Fruit fly (Drosophila melanogaster) whole organism, embryonic: Measurements from ENCODE around the gene CG45544.

ENCODE experiments used
- ATbp ChIP-seq: fragments of 200-800 bp; sonication (Bioruptor generic); optimal IDR thresholded peaks from 2 replicates; lab custom pipeline; 2017; ENCODE audit warnings: missing biosample characterization, mild to moderate bottlenecking, missing genetic modification characterization, missing genetic modification reagents
- Atf-2 ChIP-seq: fragments of 200-800 bp; sonication (Bioruptor generic); optimal IDR thresholded peaks from 2 replicates; lab custom pipeline; 2016; ENCODE audit warnings: missing biosample characterization, missing genetic modification characterization
- CG10267 ChIP-seq: fragments of 200-800 bp; sonication (Bioruptor generic); optimal IDR thresholded peaks from 2 replicates; lab custom pipeline; 2018; ENCODE audit warnings: missing biosample characterization, mild to moderate bottlenecking, missing genetic modification characterization, moderate library complexity
- CG10654 ChIP-seq: fragments of 200-800 bp; sonication (Bioruptor generic); optimal IDR thresholded peaks from 2 replicates; lab custom pipeline; 2016; ENCODE audit warnings: missing biosample characterization, missing genetic modification characterization
- CG10979 ChIP-seq: fragments of 200-800 bp; sonication (Bioruptor generic); optimal IDR thresholded peaks from 2 replicates; lab custom pipeline; 2018; ENCODE audit warnings: missing biosample characterization, mild to moderate bottlenecking, missing genetic modification characterization, moderate library complexity
- CG12104 ChIP-seq: fragments of 200-800 bp; sonication (Bioruptor generic); optimal IDR thresholded peaks from 3 replicates; lab custom pipeline; 2016; ENCODE audit warnings: missing biosample characterization, missing genetic modification characterization
- CG12219 ChIP-seq: fragments of 200-800 bp; sonication (Bioruptor generic); optimal IDR thresholded peaks from 3 replicates; lab custom pipeline; 2018; ENCODE audit warnings: missing biosample characterization, mild to moderate bottlenecking, missing genetic modification characterization
- CG12391 ChIP-seq: fragments of 200-800 bp; sonication (Bioruptor generic); optimal IDR thresholded peaks from 3 replicates; lab custom pipeline; 2018; ENCODE audit warnings: missing biosample characterization, mild to moderate bottlenecking, missing genetic modification characterization, moderate library complexity
- CG12942 ChIP-seq: fragments of 200-800 bp; sonication (Bioruptor generic); optimal IDR thresholded peaks from 3 replicates; lab custom pipeline; 2016; ENCODE audit warnings: missing biosample characterization, missing genetic modification characterization
- CG14667 ChIP-seq: fragments of 200-800 bp; sonication (Bioruptor generic); IDR thresholded peaks from 2 replicates; pipeline ENCODE4 v1.3.6; 2022; ENCODE audit warnings: missing biosample characterization, missing genetic modification characterization
- CG14860 ChIP-seq: fragments of 200-800 bp; sonication (Bioruptor generic); IDR thresholded peaks from 3 replicates; pipeline ENCODE4 v1.3.6; 2022; ENCODE audit warnings: missing biosample characterization, missing genetic modification characterization; ENCODE audit not compliant: partially characterized antibody
- CG1603 ChIP-seq: fragments of 200-800 bp; sonication (Bioruptor generic); optimal IDR thresholded peaks from 2 replicates; lab custom pipeline; 2019; ENCODE audit warnings: missing biosample characterization, mild to moderate bottlenecking, missing genetic modification characterization, moderate library complexity
- CG18011 ChIP-seq: fragments of 200-800 bp; sonication (Bioruptor generic); optimal IDR thresholded peaks from 2 replicates; lab custom pipeline; 2017; ENCODE audit warnings: missing biosample characterization, missing genetic modification characterization, mild to moderate bottlenecking, moderate library complexity, missing genotype
- CG2129 ChIP-seq: fragments of 200-800 bp; sonication (Bioruptor generic); IDR thresholded peaks from 2 replicates; pipeline ENCODE4 v1.3.6; 2022; ENCODE audit warnings: missing biosample characterization, missing genetic modification characterization; ENCODE audit not compliant: partially characterized antibody
- CG3163 ChIP-seq: fragments of 200-800 bp; sonication (Bioruptor generic); optimal IDR thresholded peaks from 3 replicates; lab custom pipeline; 2016; ENCODE audit warnings: missing biosample characterization, missing genetic modification characterization
- CG4820 ChIP-seq: fragments of 200-800 bp; sonication (Bioruptor generic); optimal IDR thresholded peaks from 3 replicates; lab custom pipeline; 2016; ENCODE audit warnings: missing biosample characterization, missing genetic modification characterization
- CG6689 ChIP-seq: fragments of 200-800 bp; sonication (Bioruptor generic); IDR thresholded peaks from 2 replicates; pipeline ENCODE4 v1.3.6; 2022; ENCODE audit warnings: missing biosample characterization, missing genetic modification characterization
- CG6765 ChIP-seq: fragments of 200-800 bp; sonication (Bioruptor generic); optimal IDR thresholded peaks from 3 replicates; lab custom pipeline; 2017; ENCODE audit warnings: missing biosample characterization, mild to moderate bottlenecking, missing genetic modification characterization
- CG7556 ChIP-seq: fragments of 200-800 bp; sonication (Bioruptor generic); optimal IDR thresholded peaks from 2 replicates; lab custom pipeline; 2017; ENCODE audit warnings: missing biosample characterization, mild to moderate bottlenecking, missing genetic modification characterization
- CG7963 ChIP-seq: fragments of 200-800 bp; sonication (Bioruptor generic); IDR thresholded peaks from 3 replicates; pipeline ENCODE4 v1.3.6; 2022; ENCODE audit warnings: missing biosample characterization, missing genetic modification characterization; ENCODE audit not compliant: partially characterized antibody
- CG8089 ChIP-seq: fragments of 200-800 bp; sonication (Bioruptor generic); optimal IDR thresholded peaks from 3 replicates; lab custom pipeline; 2016; ENCODE audit warnings: missing biosample characterization, missing genetic modification characterization
- CrebB ChIP-seq: fragments of 200-800 bp; sonication (Bioruptor generic); optimal IDR thresholded peaks from 3 replicates; lab custom pipeline; 2018; ENCODE audit warnings: missing biosample characterization, mild to moderate bottlenecking, missing genetic modification characterization
- D19A ChIP-seq: fragments of 200-800 bp; optimal IDR thresholded peaks from 3 replicates; lab custom pipeline; 2019; ENCODE audit warnings: missing biosample characterization, mild to moderate bottlenecking, missing genetic modification characterization, moderate library complexity
- Dip2 ChIP-seq: fragments of 200-800 bp; sonication (Bioruptor generic); IDR thresholded peaks from 2 replicates; pipeline ENCODE4 v1.3.6; 2022; ENCODE audit warnings: missing biosample characterization, missing genetic modification characterization
- Ets65A ChIP-seq: fragments of 200-800 bp; sonication (Bioruptor generic); peaks from one replicate; lab custom pipeline; 2016; ENCODE audit warnings: missing biosample characterization, missing genetic modification characterization
- HHEX ChIP-seq: fragments of 200-800 bp; sonication (Bioruptor generic); optimal IDR thresholded peaks from 3 replicates; lab custom pipeline; 2017; ENCODE audit warnings: missing biosample characterization, mild to moderate bottlenecking, missing genetic modification characterization, missing genetic modification reagents
- HLHmδ ChIP-seq: fragments of 200-800 bp; sonication (Bioruptor generic); optimal IDR thresholded peaks from 2 replicates; lab custom pipeline; 2018; ENCODE audit warnings: missing biosample characterization, mild to moderate bottlenecking, missing genetic modification characterization, moderate library complexity
- Hsf ChIP-seq: fragments of 200-800 bp; sonication (Bioruptor generic); optimal IDR thresholded peaks from 3 replicates; lab custom pipeline; 2016; ENCODE audit warnings: missing biosample characterization, missing genetic modification characterization
- Jarid2 ChIP-seq: fragments of 200-800 bp; sonication (Bioruptor generic); optimal IDR thresholded peaks from 3 replicates; lab custom pipeline; 2017; ENCODE audit warnings: mild to moderate bottlenecking, missing biosample characterization, missing genetic modification reagents, missing genetic modification characterization
- Kr ChIP-seq: fragments of 200-800 bp; sonication (Bioruptor generic); optimal IDR thresholded peaks from 2 replicates; lab custom pipeline; 2017; ENCODE audit warnings: missing biosample characterization, mild to moderate bottlenecking, missing genetic modification characterization
- NC2β ChIP-seq: fragments of 200-800 bp; sonication (Bioruptor generic); optimal IDR thresholded peaks from 2 replicates; lab custom pipeline; 2016; ENCODE audit warnings: missing biosample characterization, missing genetic modification characterization
- PHDP ChIP-seq: fragments of 200-800 bp; sonication (Bioruptor generic); optimal IDR thresholded peaks from 3 replicates; lab custom pipeline; 2018; ENCODE audit warnings: missing biosample characterization, mild to moderate bottlenecking, missing genetic modification characterization, moderate library complexity
- Spps ChIP-seq: fragments of 200-800 bp; sonication (Bioruptor generic); optimal IDR thresholded peaks from 2 replicates; lab custom pipeline; 2018; ENCODE audit warnings: missing biosample characterization, mild to moderate bottlenecking, missing genetic modification characterization
- Usf ChIP-seq: fragments of 200-800 bp; sonication (Bioruptor generic); optimal IDR thresholded peaks from 2 replicates; lab custom pipeline; 2017; ENCODE audit warnings: missing genotype, missing biosample characterization, missing genetic modification characterization
- ara ChIP-seq: fragments of 200-800 bp; sonication (Bioruptor generic); IDR thresholded peaks from 2 replicates; pipeline ENCODE4 v1.3.6; 2022; ENCODE audit warnings: missing biosample characterization, missing genetic modification characterization
- ato ChIP-seq: fragments of 200-800 bp; sonication (Bioruptor generic); IDR thresholded peaks from 2 replicates; pipeline ENCODE4 v1.3.6; 2022; ENCODE audit warnings: missing biosample characterization, missing genetic modification characterization; ENCODE audit not compliant: partially characterized antibody
- btn ChIP-seq: fragments of 200-800 bp; sonication (Bioruptor generic); optimal IDR thresholded peaks from 2 replicates; lab custom pipeline; 2016; ENCODE audit warnings: missing biosample characterization, missing genetic modification characterization
- crc ChIP-seq: fragments of 200-800 bp; sonication (Bioruptor generic); optimal IDR thresholded peaks from 2 replicates; lab custom pipeline; 2016; ENCODE audit warnings: missing biosample characterization, missing genetic modification characterization
- dan ChIP-seq: fragments of 200-800 bp; sonication (Bioruptor generic); IDR thresholded peaks from 2 replicates; pipeline ENCODE4 v1.3.6; 2022; ENCODE audit warnings: missing biosample characterization, missing genetic modification characterization
- exex ChIP-seq: fragments of 200-800 bp; sonication (Bioruptor generic); optimal IDR thresholded peaks from 4 replicates; lab custom pipeline; 2018; ENCODE audit warnings: missing biosample characterization, mild to moderate bottlenecking, missing genetic modification characterization, moderate library complexity
- fd96Cb ChIP-seq: fragments of 200-800 bp; sonication (Bioruptor generic); optimal IDR thresholded peaks from 2 replicates; lab custom pipeline; 2018; ENCODE audit warnings: missing biosample characterization, mild to moderate bottlenecking, missing genetic modification characterization, moderate library complexity
- fu2 ChIP-seq: fragments of 200-800 bp; sonication (Bioruptor generic); optimal IDR thresholded peaks from 2 replicates; lab custom pipeline; 2016; ENCODE audit warnings: missing biosample characterization, missing genetic modification characterization
- gce ChIP-seq: fragments of 200-800 bp; sonication (Bioruptor generic); IDR thresholded peaks from 3 replicates; pipeline ENCODE4 v1.3.6; 2022; ENCODE audit warnings: missing biosample characterization, missing genetic modification characterization
- nau ChIP-seq: fragments of 200-800 bp; sonication (Bioruptor generic); optimal IDR thresholded peaks from 3 replicates; lab custom pipeline; 2017; ENCODE audit warnings: missing biosample characterization, mild to moderate bottlenecking, missing genetic modification characterization, missing genetic modification reagents
- nerfin-1 ChIP-seq: fragments of 200-800 bp; sonication (Bioruptor generic); optimal IDR thresholded peaks from 3 replicates; lab custom pipeline; 2019; ENCODE audit warnings: missing biosample characterization, mild to moderate bottlenecking, missing genetic modification characterization, moderate library complexity
- nom ChIP-seq: fragments of 200-800 bp; sonication (Bioruptor generic); optimal IDR thresholded peaks from 2 replicates; lab custom pipeline; 2017; ENCODE audit warnings: missing biosample characterization, missing genetic modification characterization, mild to moderate bottlenecking, moderate library complexity, missing genetic modification reagents
- onecut ChIP-seq: fragments of 200-800 bp; sonication (Bioruptor generic); IDR thresholded peaks from 2 replicates; pipeline ENCODE4 v1.3.6; 2022; ENCODE audit warnings: missing biosample characterization, missing genetic modification characterization
- psq ChIP-seq: fragments of 200-800 bp; sonication (Bioruptor generic); optimal IDR thresholded peaks from 2 replicates; lab custom pipeline; 2017; ENCODE audit warnings: missing biosample characterization, missing genetic modification characterization
- pum ChIP-seq: fragments of 200-800 bp; sonication (Bioruptor generic); optimal IDR thresholded peaks from 2 replicates; lab custom pipeline; 2016; ENCODE audit warnings: missing biosample characterization, missing genetic modification characterization
- z ChIP-seq: fragments of 200-800 bp; sonication (Bioruptor generic); IDR thresholded peaks from 3 replicates; pipeline ENCODE4 v1.3.6; 2022; ENCODE audit warnings: missing biosample characterization, missing genetic modification characterization
- zen ChIP-seq: fragments of 200-800 bp; sonication (Bioruptor generic); optimal IDR thresholded peaks from 3 replicates; lab custom pipeline; 2018; ENCODE audit warnings: missing biosample characterization, mild to moderate bottlenecking, missing genetic modification characterization, moderate library complexity

Gene CG45544

dm6 chr3R:29277009-29277408 lies 20.7 kb downstream of the CG45544 start:
- no peak for TF ChIP-seq CrebB (tag; lab: Kevin White, UChicago)
- TF ChIP-seq onecut (GFP tag; lab: Robert Waterston, UW), result no peak
- TF ChIP-seq Usf (GFP tag; lab: Kevin White, UChicago), result no peak
- TF ChIP-seq CG10267, result peak; percentile 7
- peak; percentile 34 for TF ChIP-seq CG12391 (tag; lab: Kevin White, UChicago)
- TF ChIP-seq HHEX (GFP tag; lab: Kevin White, UChicago), result no peak
- no peak for TF ChIP-seq pum
- no peak for TF ChIP-seq ATbp (GFP tag; lab: Kevin White, UChicago)
- peak; percentile 56; the same call in 1 of the 2 replicates for TF ChIP-seq ara (GFP tag; lab: Robert Waterston, UW)
- no peak for TF ChIP-seq CG14667
- no peak for TF ChIP-seq CG12942 (GFP tag; lab: Kevin White, UChicago)
- no peak for TF ChIP-seq CG18011
- TF ChIP-seq ato (GFP tag; lab: Robert Waterston, UW), result no peak
- no peak for TF ChIP-seq fu2
- TF ChIP-seq CG8089 (GFP tag; lab: Kevin White, UChicago), result peak; percentile 35
- TF ChIP-seq btn, result no peak
- TF ChIP-seq psq (GFP tag; lab: Kevin White, UChicago), result no peak
- TF ChIP-seq CG12104 (GFP tag; lab: Kevin White, UChicago), result no peak
- peak; percentile 22 for TF ChIP-seq Ets65A
- TF ChIP-seq nerfin-1, result no peak
- TF ChIP-seq CG10979, result peak; percentile 48
- TF ChIP-seq fd96Cb (tag; lab: Kevin White, UChicago), result peak; percentile 8
- no peak for TF ChIP-seq CG7556 (GFP tag; lab: Kevin White, UChicago)
- TF ChIP-seq z (GFP tag; lab: Robert Waterston, UW), result no peak
- TF ChIP-seq CG4820 (GFP tag; lab: Kevin White, UChicago), result peak; percentile 24
- TF ChIP-seq dan (GFP tag; lab: Robert Waterston, UW), result no peak
- no peak for TF ChIP-seq CG6765 (GFP tag; lab: Kevin White, UChicago)
- no peak for TF ChIP-seq PHDP
- TF ChIP-seq CG1603 (tag; lab: Kevin White, UChicago), result peak; percentile 72
- TF ChIP-seq Spps (tag; lab: Kevin White, UChicago), result peak; percentile 7
- peak; percentile 47 for TF ChIP-seq zen (tag; lab: Kevin White, UChicago)
- no peak for TF ChIP-seq HLHmδ (GFP tag; lab: Kevin White, UChicago)
- TF ChIP-seq CG14860, result no peak
- TF ChIP-seq exex (tag; lab: Kevin White, UChicago), result no peak
- peak; percentile 47 for TF ChIP-seq Atf-2 (GFP tag; lab: Kevin White, UChicago)
- TF ChIP-seq Dip2 (GFP tag; lab: Robert Waterston, UW), result no peak
- no peak for TF ChIP-seq nau (GFP tag; lab: Kevin White, UChicago)
- no peak for TF ChIP-seq Jarid2 (GFP tag; lab: Kevin White, UChicago)
- TF ChIP-seq Hsf (GFP tag; lab: Kevin White, UChicago), result peak; percentile 25
- no peak for TF ChIP-seq gce (GFP tag; lab: Robert Waterston, UW)
- TF ChIP-seq CG2129, result no peak
- TF ChIP-seq D19A (tag; lab: Kevin White, UChicago), result no peak
- peak; percentile 0 for TF ChIP-seq CG12219
- TF ChIP-seq nom, result peak; percentile 69
- TF ChIP-seq CG10654 (GFP tag; lab: Kevin White, UChicago), result no peak
- TF ChIP-seq crc, result no peak
- TF ChIP-seq Kr (GFP tag; lab: Kevin White, UChicago), result peak; percentile 42
- peak; percentile 47; the same call in 1 of the 2 replicates for TF ChIP-seq CG6689 (GFP tag; lab: Robert Waterston, UW)
- peak; percentile 10 for TF ChIP-seq NC2β (GFP tag; lab: Kevin White, UChicago)
- no peak for TF ChIP-seq CG3163 (GFP tag; lab: Kevin White, UChicago)
- no peak for TF ChIP-seq CG7963
